Fruit fly (Drosophila melanogaster): ENCODE measurements around the gene Pdi.

The Pdi gene

dm6 chr3L:15108948-15109347 is 33.7 kb downstream of the Pdi start:
- no peak for TF ChIP-seq Dll (optimal IDR thresholded peaks at IDR 0.05)
- TF ChIP-seq pan (optimal IDR thresholded peaks at IDR 0.05) = no peak
- TF ChIP-seq usp (GFP tag; optimal IDR thresholded peaks at IDR 0.05) = no peak
- no peak for TF ChIP-seq CG8478 (optimal IDR thresholded peaks at IDR 0.05)
- no peak for TF ChIP-seq psq (optimal IDR thresholded peaks at IDR 0.05)
- TF ChIP-seq EcR (GFP tag; optimal IDR thresholded peaks at IDR 0.05) = no peak

- no peak for TF ChIP-seq pan (optimal IDR thresholded peaks at IDR 0.05)
- no peak for TF ChIP-seq Dll (optimal IDR thresholded peaks at IDR 0.05)
- TF ChIP-seq usp (GFP tag; optimal IDR thresholded peaks at IDR 0.05) = no peak
- no peak for TF ChIP-seq psq (optimal IDR thresholded peaks at IDR 0.05)
- no peak for TF ChIP-seq CG8478 (optimal IDR thresholded peaks at IDR 0.05)
- TF ChIP-seq EcR (GFP tag; optimal IDR thresholded peaks at IDR 0.05) = no peak
Observed at dm6 chr3L:15108524-15108923, 34.1 kb downstream of the Pdi start.

DNA sequence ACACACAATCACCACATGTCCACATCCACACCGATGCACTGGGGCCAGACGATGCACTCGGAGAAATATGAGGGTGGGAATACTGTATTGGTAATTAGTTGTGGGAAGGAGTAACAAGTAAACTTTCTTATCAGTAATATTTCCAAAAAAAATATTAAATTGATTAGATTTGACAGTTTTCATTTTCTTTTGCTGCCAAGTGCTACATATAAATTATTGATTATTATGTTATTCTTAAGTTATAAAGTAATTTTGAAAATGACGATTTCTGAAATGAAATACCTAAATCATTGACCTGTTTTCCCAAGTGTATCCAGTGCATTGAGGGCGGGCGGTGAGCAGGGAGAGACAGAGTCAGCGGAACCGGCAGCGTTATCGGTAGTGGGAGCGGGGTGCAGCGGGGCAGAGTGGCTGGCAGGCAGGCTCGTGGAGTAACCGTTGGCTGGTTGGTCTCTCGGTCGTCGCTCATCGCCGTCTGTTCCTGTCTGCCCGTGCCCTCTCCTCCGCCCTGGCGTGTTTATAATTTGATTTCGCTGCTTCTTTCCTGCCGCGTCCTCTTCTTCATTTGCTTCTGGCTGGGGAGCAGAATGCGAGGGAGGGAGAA is 34.8 kb downstream of the Pdi start:
- no peak for TF ChIP-seq CG8478 (optimal IDR thresholded peaks at IDR 0.05)
- TF ChIP-seq pan (optimal IDR thresholded peaks at IDR 0.05) = peak; percentile 53

DNA sequence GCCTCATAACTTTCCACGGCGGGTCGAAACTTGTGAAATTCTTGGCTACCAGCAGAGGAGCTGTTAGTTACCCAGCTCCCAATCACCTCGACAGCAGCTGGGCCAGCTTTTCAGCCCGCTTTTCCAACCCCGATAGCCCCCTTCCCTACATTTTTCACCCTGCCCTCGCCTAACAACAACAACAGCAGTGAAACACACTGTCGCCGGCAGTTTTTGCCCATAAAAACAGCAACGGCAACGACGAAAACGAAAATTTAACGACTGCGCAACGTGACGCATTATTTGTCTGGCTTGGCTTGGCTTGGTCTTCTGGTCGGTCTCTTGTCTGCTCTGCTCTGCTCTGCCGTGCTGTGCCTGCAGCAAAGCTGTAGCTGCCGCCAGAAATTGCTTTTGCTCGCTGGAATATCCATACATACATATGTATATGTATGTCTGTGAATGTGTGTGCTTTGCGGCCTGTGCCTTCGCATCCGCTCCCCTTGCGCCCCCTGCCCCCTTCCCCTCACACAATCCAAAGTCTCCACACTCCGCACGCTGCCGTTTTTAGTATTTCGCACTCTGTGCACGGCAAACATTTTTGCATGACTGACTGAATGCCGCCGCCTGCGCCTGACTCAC is 35.4 kb downstream of the Pdi start:
- TF ChIP-seq CG8478 (optimal IDR thresholded peaks at IDR 0.05) (no peak), EcR (GFP tag; optimal IDR thresholded peaks at IDR 0.05) (peak in 1 of 2 experiments; percentile 39), Dll (optimal IDR thresholded peaks at IDR 0.05) (peak; percentile 52)

DNA sequence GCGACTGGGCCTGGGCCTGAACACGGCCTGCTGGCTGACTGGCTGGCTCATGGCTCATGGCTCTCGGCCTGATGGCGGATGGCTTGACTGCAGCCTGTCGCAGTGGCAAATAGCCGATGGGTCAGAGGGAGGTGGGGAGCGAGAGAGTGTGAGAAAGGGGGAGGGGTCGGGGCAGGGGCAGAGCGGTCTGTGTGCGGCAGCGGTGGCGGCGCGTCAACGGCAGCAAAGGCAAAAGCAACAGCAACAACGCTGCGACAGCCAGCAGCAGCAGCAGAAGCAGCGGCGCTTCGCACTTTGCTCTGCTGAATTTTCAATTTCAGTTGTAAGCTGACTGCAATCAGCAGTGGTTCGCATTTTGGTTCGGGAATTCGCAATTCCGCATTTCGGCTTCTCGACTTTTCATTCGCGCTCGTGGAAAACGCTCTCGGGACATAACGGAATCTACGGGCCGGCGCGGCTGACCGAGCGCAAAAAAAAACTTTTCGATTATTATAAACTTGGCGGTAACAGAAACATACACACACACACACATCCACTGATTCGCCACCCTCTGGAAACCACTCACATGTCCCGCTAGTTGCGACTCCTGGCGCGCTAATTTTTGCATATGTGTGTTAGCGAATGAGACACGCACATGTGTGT is 37.0 kb downstream of the Pdi start, which contains the start of gene CG45071:
TSS of gene CG45071 (plus strand) at position 317 of the 642 bp plus-strand sequence.
- TF ChIP-seq Dll (optimal IDR thresholded peaks at IDR 0.05) (peak; percentile 48), usp (GFP tag; optimal IDR thresholded peaks at IDR 0.05) (no peak)

DNA sequence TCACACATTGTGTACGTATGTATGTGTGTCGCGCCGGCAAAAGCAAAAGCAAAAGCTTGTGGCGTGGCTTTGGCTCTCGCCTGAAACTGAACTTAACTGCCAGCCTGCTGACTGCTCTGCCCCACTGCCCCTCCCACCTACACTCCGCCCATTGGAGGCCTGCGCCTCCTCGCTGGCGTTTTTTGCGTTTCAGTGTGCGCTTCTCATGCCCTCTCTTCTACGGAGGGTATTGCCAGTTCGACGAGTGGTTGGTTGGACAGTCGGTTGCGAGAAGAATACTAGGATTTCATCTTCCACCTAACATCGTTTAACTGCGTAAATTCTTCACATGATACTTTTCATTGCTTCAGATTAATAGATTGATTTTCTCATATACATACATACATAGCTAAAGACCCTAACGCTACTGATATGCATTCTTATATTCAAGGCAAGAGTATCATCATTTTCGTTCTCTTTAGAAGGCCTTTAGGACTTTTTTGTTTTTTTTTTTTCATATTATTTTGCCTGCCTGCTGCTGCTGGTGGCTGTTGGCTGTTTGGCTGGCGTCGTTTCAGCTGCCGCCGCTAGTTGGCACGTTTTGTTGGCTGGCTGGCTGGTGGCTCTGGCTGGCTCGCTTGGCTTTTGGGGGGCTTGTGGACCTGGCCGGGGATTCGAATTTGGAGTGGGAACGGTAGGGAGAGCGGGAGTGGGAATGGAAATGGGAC is 37.6 kb downstream of the Pdi start:
- TF ChIP-seq CG8478 (optimal IDR thresholded peaks at IDR 0.05) (no peak), psq (optimal IDR thresholded peaks at IDR 0.05) (no peak), EcR (GFP tag; optimal IDR thresholded peaks at IDR 0.05) (no peak), usp (GFP tag; optimal IDR thresholded peaks at IDR 0.05) (no peak), pan (optimal IDR thresholded peaks at IDR 0.05) (no peak), Dll (optimal IDR thresholded peaks at IDR 0.05) (no peak)

DNA sequence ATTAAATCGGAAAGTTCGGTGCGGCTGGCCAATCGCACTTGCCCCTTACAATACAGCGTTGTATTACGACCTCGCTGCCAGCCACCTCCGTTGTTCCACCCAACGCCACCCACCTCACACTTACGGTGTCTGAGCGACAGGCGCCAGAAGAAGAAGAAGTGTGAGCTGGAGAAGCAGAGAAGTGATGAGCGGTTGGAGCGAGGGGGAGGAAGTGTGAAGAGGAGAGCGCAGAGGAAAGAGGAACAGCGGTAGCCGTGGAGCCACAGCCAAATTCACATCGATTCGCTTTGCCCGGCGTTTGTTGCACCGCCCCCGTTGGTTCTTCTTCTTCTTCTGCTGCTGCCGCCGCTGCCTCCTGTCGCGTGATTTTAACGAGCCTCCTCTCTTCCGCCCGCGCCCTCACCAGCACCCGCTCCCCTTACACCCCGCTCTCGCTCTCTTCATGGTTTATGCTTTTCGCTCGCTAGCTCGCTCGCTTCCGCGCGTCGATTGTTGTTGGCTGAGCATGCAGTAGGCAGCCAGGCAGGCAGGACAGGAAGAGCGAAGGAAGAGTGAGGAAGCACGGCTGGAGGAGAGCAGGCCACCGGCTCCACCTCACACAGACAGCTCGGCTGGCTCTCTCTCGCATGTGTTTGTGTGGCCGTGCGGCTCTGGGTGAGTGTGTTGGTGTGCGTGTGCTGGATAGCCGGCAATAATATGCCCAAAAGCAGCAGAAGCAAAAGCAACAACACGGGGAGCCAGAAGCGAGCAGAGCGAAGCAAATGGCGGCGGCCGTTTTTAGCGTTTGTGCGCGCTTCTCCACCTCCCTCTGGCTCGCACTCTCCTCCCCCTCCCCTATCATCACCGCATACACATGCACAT is 38.4 kb downstream of the Pdi start:
- TF ChIP-seq psq (optimal IDR thresholded peaks at IDR 0.05) = no peak
- TF ChIP-seq EcR (GFP tag; optimal IDR thresholded peaks at IDR 0.05) = no peak
- peak; percentile 65 for TF ChIP-seq Dll (optimal IDR thresholded peaks at IDR 0.05)
- peak; percentile 21 for TF ChIP-seq CG8478 (optimal IDR thresholded peaks at IDR 0.05)
- TF ChIP-seq usp (GFP tag; optimal IDR thresholded peaks at IDR 0.05) = no peak

DNA sequence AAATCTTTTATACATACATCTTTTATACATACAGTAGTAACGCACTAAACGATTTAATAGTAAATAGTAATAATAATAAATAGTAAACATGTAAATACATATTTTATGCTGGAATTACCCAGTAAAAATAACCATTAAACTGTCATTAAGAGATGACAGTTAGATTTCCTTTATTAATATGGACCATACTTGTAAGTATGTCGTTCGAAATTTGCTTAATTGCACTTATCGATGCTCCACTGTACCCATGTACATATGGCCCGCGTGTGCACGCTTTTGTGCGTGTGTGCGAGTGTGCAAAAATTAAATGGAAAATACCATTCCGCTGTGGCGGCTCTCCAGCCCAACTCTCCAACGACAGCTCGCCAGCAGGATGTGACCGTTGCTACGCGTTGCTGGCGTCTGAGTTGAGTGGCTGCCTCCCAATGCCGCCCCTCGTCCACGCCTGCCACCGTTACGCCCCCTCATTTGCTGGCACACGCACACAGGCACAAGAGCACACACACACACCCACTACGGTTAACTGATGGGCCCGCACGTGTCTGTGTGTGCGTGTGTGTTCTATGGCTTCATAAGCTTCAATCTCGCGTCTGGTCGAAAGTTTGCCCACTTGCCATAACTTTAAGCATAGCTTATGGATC is 39.9 kb downstream of the Pdi start:
- no peak for TF ChIP-seq EcR (GFP tag; optimal IDR thresholded peaks at IDR 0.05)
- peak; percentile 28 for TF ChIP-seq Dll (optimal IDR thresholded peaks at IDR 0.05)

DNA sequence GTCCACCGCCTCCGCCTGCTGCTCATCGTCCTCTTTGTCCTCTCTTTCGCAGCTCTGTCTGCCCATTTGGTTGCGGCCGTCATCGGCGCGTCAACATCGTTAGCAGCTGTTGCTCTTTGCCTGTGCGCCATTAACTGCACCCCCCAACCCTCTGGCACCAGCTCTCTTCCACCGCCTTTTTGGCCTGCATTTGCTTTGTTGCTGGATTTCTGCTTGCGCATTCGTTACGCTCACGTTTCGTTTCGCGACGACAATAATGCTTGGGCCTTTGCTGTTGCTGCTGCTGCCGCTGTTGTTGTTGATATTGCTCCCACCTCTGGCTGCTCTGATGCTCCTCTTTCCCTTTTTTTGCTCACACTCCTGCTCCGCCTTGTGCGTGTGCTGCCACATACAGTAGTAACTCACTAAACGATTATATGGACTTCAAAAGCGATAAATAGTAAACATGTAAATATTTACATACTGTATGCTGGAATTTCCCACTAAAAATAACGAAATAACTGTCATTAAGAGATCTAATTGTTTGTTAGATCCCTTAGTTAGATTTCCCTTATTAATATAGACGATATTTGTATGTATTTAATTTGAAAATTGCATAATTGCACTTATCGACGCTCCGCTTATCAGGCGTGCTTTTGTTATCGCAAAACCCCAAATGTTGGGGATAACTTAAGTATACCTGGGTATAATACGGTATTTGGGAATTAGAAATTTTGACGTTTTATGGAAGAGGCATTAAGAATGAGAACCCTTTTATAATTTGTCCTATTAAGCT is 40.8 kb downstream of the Pdi start:
- peak; percentile 68 for TF ChIP-seq Dll (optimal IDR thresholded peaks at IDR 0.05)
- no peak for TF ChIP-seq usp (GFP tag; optimal IDR thresholded peaks at IDR 0.05)

DNA sequence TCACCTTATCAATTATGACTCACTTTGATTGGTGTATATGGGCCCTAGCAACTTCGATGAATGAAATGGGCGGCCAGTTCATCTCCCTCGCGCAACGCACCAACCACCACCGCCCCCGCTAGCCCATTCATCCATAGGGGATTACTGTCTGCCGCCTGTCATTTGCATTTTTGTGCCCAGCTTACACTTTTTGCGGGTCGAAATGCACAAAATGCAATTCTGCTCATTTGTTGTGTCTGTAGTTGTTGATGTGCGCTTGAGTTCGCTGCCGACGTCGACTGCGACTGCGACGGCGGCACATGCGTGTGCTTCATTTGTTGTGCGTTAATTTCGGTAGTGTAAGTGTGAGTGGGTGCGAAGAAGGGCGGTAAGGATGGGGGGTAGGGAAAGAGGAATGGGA is 41.7 kb downstream of the Pdi start:
- TF ChIP-seq Dll (optimal IDR thresholded peaks at IDR 0.05) (no peak), pan (optimal IDR thresholded peaks at IDR 0.05) (no peak), usp (GFP tag; optimal IDR thresholded peaks at IDR 0.05) (no peak), EcR (GFP tag; optimal IDR thresholded peaks at IDR 0.05) (no peak), CG8478 (optimal IDR thresholded peaks at IDR 0.05) (no peak), psq (optimal IDR thresholded peaks at IDR 0.05) (no peak)

- TF ChIP-seq Dll (optimal IDR thresholded peaks at IDR 0.05) = no peak
- no peak for TF ChIP-seq CG8478 (optimal IDR thresholded peaks at IDR 0.05)
- no peak for TF ChIP-seq usp (GFP tag; optimal IDR thresholded peaks at IDR 0.05)
- no peak for TF ChIP-seq EcR (GFP tag; optimal IDR thresholded peaks at IDR 0.05)
- TF ChIP-seq psq (optimal IDR thresholded peaks at IDR 0.05) = no peak
- TF ChIP-seq pan (optimal IDR thresholded peaks at IDR 0.05) = no peak
Observed at dm6 chr3L:15099541-15099940, 43.1 kb downstream of the Pdi start.

Data from whole organism.